Worm (Caenorhabditis elegans) whole organism, L3 larva: ENCODE measurements around the gene asp-16.

Source experiments
- R02D3.7 ChIP-seq: fragments of 150-350 bp; optimal IDR thresholded peaks from 2 replicates; lab custom pipeline; 2014; ENCODE audit warnings: missing biosample characterization, missing genetic modification characterization
- aly-2 ChIP-seq: fragments of 150-350 bp; optimal IDR thresholded peaks from 2 replicates; lab custom pipeline; 2014; ENCODE audit warnings: missing biosample characterization, missing genetic modification characterization
- ama-1 ChIP-seq: fragments of 150-350 bp; optimal IDR thresholded peaks from 2 replicates; lab custom pipeline; 2018
- ceh-16 ChIP-seq: sonication (generic microtip); optimal IDR thresholded peaks from 2 replicates; lab custom pipeline; 2017; ENCODE audit warnings: missing biosample characterization, missing genetic modification characterization
- ceh-28 ChIP-seq: fragments of 150-350 bp; optimal IDR thresholded peaks from 2 replicates; lab custom pipeline; 2014; ENCODE audit warnings: missing biosample characterization, missing genetic modification reagents, missing genetic modification characterization
- ceh-82 ChIP-seq: fragments of 150-350 bp; optimal IDR thresholded peaks from 2 replicates; lab custom pipeline; 2014; ENCODE audit warnings: missing biosample characterization, missing genetic modification characterization
- ceh-9 ChIP-seq: sonication (generic microtip); optimal IDR thresholded peaks from 2 replicates; lab custom pipeline; 2018; ENCODE audit warnings: missing biosample characterization, missing genetic modification characterization
- daf-12 ChIP-seq: fragments of 150-350 bp; optimal IDR thresholded peaks from 2 replicates; lab custom pipeline; 2014; ENCODE audit warnings: missing biosample characterization, missing genetic modification reagents, missing genetic modification characterization
- egl-27 ChIP-seq: sonication (generic microtip); optimal IDR thresholded peaks from 4 replicates; lab custom pipeline; 2017; ENCODE audit warnings: missing biosample characterization, missing genetic modification reagents, missing genetic modification characterization
- elt-2 ChIP-seq: sonication (generic microtip); optimal IDR thresholded peaks from 2 replicates; lab custom pipeline; 2016; ENCODE audit warnings: missing genetic modification reagents, mild to moderate bottlenecking, missing genetic modification characterization, missing compliant biosample characterization
- elt-3 ChIP-seq, 3 experiments: fragments of 150-350 bp in 1 of 3; sonication (generic microtip) in 2 of 3; optimal IDR thresholded peaks; 2 replicates in 2 of 3; 4 replicates in 1 of 3; lab custom pipeline; 2014 to 2017; ENCODE audit warnings: missing biosample characterization in 3 of 3, missing genetic modification characterization in 3 of 3
- fkh-10 ChIP-seq: sonication (generic microtip); optimal IDR thresholded peaks from 2 replicates; lab custom pipeline; 2017; ENCODE audit warnings: missing biosample characterization, missing genetic modification reagents, missing genetic modification characterization
- fos-1 ChIP-seq: fragments of 150-350 bp; optimal IDR thresholded peaks from 2 replicates; lab custom pipeline; 2014; ENCODE audit warnings: missing biosample characterization, missing genetic modification characterization
- hmg-11 ChIP-seq: sonication (generic microtip); optimal IDR thresholded peaks from 2 replicates; lab custom pipeline; 2016; ENCODE audit warnings: missing genetic modification characterization, missing compliant biosample characterization
- jun-1 ChIP-seq: fragments of 150-350 bp; optimal IDR thresholded peaks from 2 replicates; lab custom pipeline; 2014; ENCODE audit warnings: missing biosample characterization, missing genetic modification reagents, missing genetic modification characterization
- lin-39 ChIP-seq: fragments of 150-350 bp; optimal IDR thresholded peaks from 2 replicates; lab custom pipeline; 2018; ENCODE audit warnings: missing biosample characterization, missing genetic modification reagents, missing genetic modification characterization
- lsy-12 ChIP-seq: sonication (generic microtip); optimal IDR thresholded peaks from 2 replicates; lab custom pipeline; 2016; ENCODE audit warnings: mild to moderate bottlenecking, missing genetic modification characterization, missing compliant biosample characterization
- mml-1 ChIP-seq: fragments of 150-350 bp; sonication (generic microtip); optimal IDR thresholded peaks from 3 replicates; lab custom pipeline; 2014; ENCODE audit warnings: missing biosample characterization, missing genetic modification characterization
- nfya-1 ChIP-seq: sonication (generic microtip); optimal IDR thresholded peaks from 2 replicates; lab custom pipeline; 2017; ENCODE audit warnings: missing genetic modification characterization, mild to moderate bottlenecking, missing compliant biosample characterization, antibody characterized with exemption, moderate library complexity; ENCODE audit not compliant: insufficient read depth
- nhr-12 ChIP-seq: fragments of 150-350 bp; optimal IDR thresholded peaks from 2 replicates; lab custom pipeline; 2014; ENCODE audit warnings: missing biosample characterization, missing genetic modification characterization
- nhr-23 ChIP-seq: fragments of 150-350 bp; optimal IDR thresholded peaks from 2 replicates; lab custom pipeline; 2014; ENCODE audit warnings: missing biosample characterization, missing genetic modification reagents, missing genetic modification characterization
- nhr-237 ChIP-seq: fragments of 150-350 bp; optimal IDR thresholded peaks from 2 replicates; lab custom pipeline; 2014; ENCODE audit warnings: missing biosample characterization, missing genetic modification characterization
- nhr-25 ChIP-seq: sonication (generic microtip); optimal IDR thresholded peaks from 2 replicates; lab custom pipeline; 2017; ENCODE audit warnings: missing biosample characterization, missing genetic modification characterization
- nhr-28 ChIP-seq: fragments of 150-350 bp; optimal IDR thresholded peaks from 2 replicates; lab custom pipeline; 2014; ENCODE audit warnings: missing biosample characterization, missing genetic modification characterization
- nhr-43 ChIP-seq: sonication (generic microtip); optimal IDR thresholded peaks from 2 replicates; lab custom pipeline; 2016; ENCODE audit warnings: mild to moderate bottlenecking, missing genetic modification characterization, missing compliant biosample characterization; ENCODE audit not compliant: poor library complexity, severe bottlenecking
- nhr-67 ChIP-seq: fragments of 150-350 bp; optimal IDR thresholded peaks from 2 replicates; lab custom pipeline; 2014; ENCODE audit warnings: missing biosample characterization, missing genetic modification characterization
- nhr-77 ChIP-seq: fragments of 150-350 bp; optimal IDR thresholded peaks from 2 replicates; lab custom pipeline; 2014; ENCODE audit warnings: missing biosample characterization, missing genetic modification characterization
- pha-4 ChIP-seq: fragments of 150-350 bp; optimal IDR thresholded peaks from 2 replicates; lab custom pipeline; 2014; ENCODE audit warnings: missing biosample characterization, missing genetic modification reagents, missing genetic modification characterization
- pqm-1 ChIP-seq: fragments of 150-350 bp; optimal IDR thresholded peaks from 2 replicates; lab custom pipeline; 2017; ENCODE audit warnings: missing biosample characterization, missing genetic modification characterization, inconsistent platforms
- sea-2 ChIP-seq: fragments of 150-350 bp; sonication (generic microtip); optimal IDR thresholded peaks from 4 replicates; lab custom pipeline; 2014; ENCODE audit warnings: missing biosample characterization, missing genetic modification reagents, missing genetic modification characterization
- snpc-4 ChIP-seq: fragments of 150-350 bp; optimal IDR thresholded peaks from 2 replicates; lab custom pipeline; 2014; ENCODE audit warnings: missing biosample characterization, missing genetic modification characterization
- tbx-2 ChIP-seq: sonication (generic microtip); optimal IDR thresholded peaks from 2 replicates; lab custom pipeline; 2016; ENCODE audit warnings: mild to moderate bottlenecking, missing genetic modification characterization, missing compliant biosample characterization
- unc-39 ChIP-seq: sonication (generic microtip); optimal IDR thresholded peaks from 4 replicates; lab custom pipeline; 2017; ENCODE audit warnings: missing biosample characterization, missing genetic modification characterization
- unc-62 ChIP-seq: fragments of 150-350 bp; sonication (generic microtip); optimal IDR thresholded peaks from 4 replicates; lab custom pipeline; 2014; ENCODE audit warnings: missing biosample characterization, missing genetic modification reagents, missing genetic modification characterization
- zag-1 ChIP-seq: fragments of 150-350 bp; optimal IDR thresholded peaks from 2 replicates; lab custom pipeline; 2014; ENCODE audit warnings: missing biosample characterization, missing genetic modification characterization
- ztf-4 ChIP-seq: fragments of 150-350 bp; optimal IDR thresholded peaks from 2 replicates; lab custom pipeline; 2014; ENCODE audit warnings: missing biosample characterization, missing genetic modification characterization

Gene asp-16

DNA sequence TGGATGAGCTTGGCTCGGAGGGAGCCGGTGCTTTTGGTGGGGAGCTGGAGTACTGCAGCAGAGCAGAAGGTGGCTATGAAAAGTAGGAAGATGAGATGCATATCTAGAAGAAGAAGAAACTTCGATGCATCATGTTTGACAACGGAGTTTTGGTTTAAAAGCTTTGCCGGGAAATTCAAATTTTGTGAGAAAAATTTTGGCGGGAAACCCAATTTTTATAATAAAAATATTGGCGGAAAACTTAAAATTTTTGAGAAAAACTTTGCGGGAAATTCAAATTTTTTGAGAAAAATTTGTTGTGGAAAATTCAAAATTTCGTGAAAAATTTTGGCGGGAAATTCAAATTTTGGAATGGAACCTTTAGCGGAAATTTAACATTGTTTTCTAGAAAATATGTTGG, 2.3 kb upstream of the asp-16 start, which contains the start of gene asp-15:
Gene asp-15 (minus strand): TSS at position 101 of the 400 bp plus-strand sequence.
- TF ChIP-seq pqm-1 (tag; lab: Kevin White, UChicago) (no peak), nhr-25 (no peak), elt-3 (tag; optimal IDR thresholded peaks at IDR 0.05; lab: Kevin White, UChicago) (no peak), mml-1 (tag; lab: Kevin White, UChicago) (no peak), unc-39 (tag; lab: Kevin White, UChicago) (no peak), aly-2 (no peak), fos-1 (tag; lab: Kevin White, UChicago) (no peak), nhr-77 (no peak), elt-2 (tag; lab: Kevin White, UChicago) (no peak), nhr-23 (tag; lab: Kevin White, UChicago) (no peak), lin-39 (tag; lab: Kevin White, UChicago) (no peak), ceh-16 (tag; lab: Kevin White, UChicago) (no peak), ceh-82 (no peak)

ce11 chrV:19037222-19037621, 5.2 kb downstream of the asp-16 start, which contains the start of gene asp-17:
Gene asp-17 (minus strand): TSS chrV:19037322.
- no peak for TF ChIP-seq zag-1
- no peak for TF ChIP-seq nhr-237 (tag; lab: Kevin White, UChicago)
- TF ChIP-seq unc-62: no peak
- TF ChIP-seq nhr-28 (tag; lab: Kevin White, UChicago): no peak
- TF ChIP-seq ceh-28 (tag; lab: Kevin White, UChicago): no peak

- TF ChIP-seq ceh-28 (tag; lab: Kevin White, UChicago) (peak; percentile 92), nhr-25 (no peak), sea-2 (no peak)
Observed at ce11 chrV:19036061-19036460, 6.3 kb downstream of the asp-16 start.

ce11 chrV:19031456-19031855, 10.9 kb downstream of the asp-16 start, which contains the start of gene Y39B6A.27:
Gene Y39B6A.27 (plus strand): TSS chrV:19031756.
- TF ChIP-seq hmg-11 (tag; lab: Kevin White, UChicago) (no peak), nhr-67 (no peak), unc-39 (tag; lab: Kevin White, UChicago) (no peak), pha-4 (tag; lab: Kevin White, UChicago) (no peak), snpc-4 (tag; lab: Kevin White, UChicago) (no peak), nhr-12 (tag; lab: Kevin White, UChicago) (no peak), sea-2 (no peak), aly-2 (no peak)

- TF ChIP-seq lsy-12 (tag; lab: Kevin White, UChicago): no peak
- TF ChIP-seq ceh-28 (tag; lab: Kevin White, UChicago): peak; percentile 97
Observed at ce11 chrV:19027338-19027737, 15.1 kb downstream of the asp-16 start.

DNA sequence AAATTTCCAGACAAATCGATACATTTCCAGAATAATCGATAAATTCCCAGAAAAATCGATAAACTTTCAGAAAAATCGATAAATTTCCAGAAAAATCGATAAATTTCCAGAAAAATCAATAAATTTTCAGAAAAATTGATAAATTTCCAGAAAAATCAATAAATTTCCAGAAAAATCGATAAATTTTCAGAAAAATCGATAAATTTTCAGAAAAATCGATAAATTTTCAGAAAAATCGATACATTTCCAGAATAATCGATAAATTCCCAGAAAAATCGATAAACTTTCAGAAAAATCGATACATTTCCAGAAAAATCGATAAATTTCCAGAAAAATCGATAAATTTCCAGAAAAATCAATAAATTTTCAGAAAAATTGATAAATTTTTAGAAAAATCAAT, 15.6 kb downstream of the asp-16 start:
- TF ChIP-seq ceh-28 (tag; lab: Kevin White, UChicago): peak; percentile 55

DNA sequence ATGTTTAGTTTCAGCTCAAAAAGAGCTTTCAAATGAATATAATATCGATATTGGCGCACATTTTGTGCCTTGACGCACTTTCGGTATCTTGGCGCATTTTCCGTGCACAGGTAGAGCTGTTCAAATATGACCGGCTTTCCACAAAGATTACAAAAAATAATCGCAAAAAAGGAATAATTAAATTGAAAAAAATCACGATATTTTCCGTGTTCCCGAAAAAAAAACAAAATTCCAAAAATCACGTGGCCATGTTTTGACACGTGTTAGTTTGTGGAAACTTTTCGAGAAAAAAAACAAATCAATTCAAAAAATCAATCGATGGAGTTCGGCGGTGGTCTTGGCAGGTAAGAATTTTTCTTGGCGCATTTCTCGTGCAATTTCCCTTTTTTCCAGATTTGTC, 16.2 kb downstream of the asp-16 start, which contains the start of gene Y39B6A.25:
Gene Y39B6A.25 (plus strand): TSS at position 301 of the 400 bp plus-strand sequence.
- no peak for TF ChIP-seq nhr-77
- TF ChIP-seq jun-1: no peak
- TF ChIP-seq sea-2: no peak
- TF ChIP-seq nhr-12 (tag; lab: Kevin White, UChicago): no peak
- TF ChIP-seq, all 47 proteins: peak for 0

ce11 chrV:19024683-19025082, 17.7 kb downstream of the asp-16 start, which contains the start of gene Y39B6A.29:
Gene Y39B6A.29 (minus strand): TSS chrV:19024783.
- TF ChIP-seq elt-3 (tag; optimal IDR thresholded peaks at IDR 0.05; lab: Kevin White, UChicago) (no peak), nhr-43 (tag; lab: Kevin White, UChicago) (no peak), nhr-28 (tag; lab: Kevin White, UChicago) (no peak), daf-12 (tag; lab: Kevin White, UChicago) (no peak), ama-1 (lab: Kevin White, UChicago) (no peak), snpc-4 (tag; lab: Kevin White, UChicago) (no peak), ceh-9 (tag; lab: Kevin White, UChicago) (no peak), nhr-67 (no peak), jun-1 (no peak), ztf-4 (no peak), nfya-1 (tag; lab: Kevin White, UChicago) (no peak), R02D3.7 (tag; lab: Kevin White, UChicago) (no peak), nhr-25 (no peak), tbx-2 (tag; lab: Kevin White, UChicago) (no peak), fkh-10 (no peak), egl-27 (no peak)
